Worm (Caenorhabditis elegans) whole organism, L4/young adult: ENCODE results near the gene srh-22.

Experiments
- W03F9.2 ChIP-seq: fragments of 150-350 bp; optimal IDR thresholded peaks from 2 replicates; lab custom pipeline; 2014; ENCODE audit warnings: missing biosample characterization, missing genetic modification characterization
- dao-5 ChIP-seq: sonication (generic microtip); optimal IDR thresholded peaks from 2 replicates; lab custom pipeline; 2016; ENCODE audit warnings: missing genotype, missing genetic modification characterization, moderate library complexity, missing compliant biosample characterization
- him-1 ChIP-seq: sonication (generic microtip); optimal IDR thresholded peaks from 2 replicates; lab custom pipeline; 2016; ENCODE audit warnings: missing genotype, missing genetic modification reagents, missing genetic modification characterization, missing compliant biosample characterization

ce11 chrV:4891305-4891704, 30.8 kb upstream of the srh-22 start:
- TF ChIP-seq him-1 (tag; lab: Kevin White, UChicago) = no peak
- no peak for TF ChIP-seq dao-5 (tag; lab: Kevin White, UChicago)
- no peak for TF ChIP-seq W03F9.2 (tag; lab: Kevin White, UChicago)
